Fruit fly (Drosophila melanogaster): ENCODE measurements around the gene CG32374.

Gene CG32374

dm6 chr3L:7510414-7511384 is 30.3 kb downstream of the CG32374 start, which contains the start of gene CG7546 (continued):
- TF ChIP-seq MTF-1 (GFP tag; optimal IDR thresholded peaks at IDR 0.05; ENCODE audit: borderline replicate concordance) (no peak), HmgD (GFP tag; optimal IDR thresholded peaks at IDR 0.05) (no peak), hth (optimal IDR thresholded peaks at IDR 0.05) (no peak), CG18262 (tag; optimal IDR thresholded peaks at IDR 0.05) (peak; percentile 39), Hmx (GFP tag; optimal IDR thresholded peaks at IDR 0.05) (no peak), Rfx (GFP tag; IDR thresholded peaks at IDR 0.05) (peak; percentile 49), CG6654 (GFP tag; optimal IDR thresholded peaks at IDR 0.05) (no peak), CG7839 (tag; optimal IDR thresholded peaks at IDR 0.05) (peak; percentile 50), run (tag; optimal IDR thresholded peaks at IDR 0.05) (no peak), tx (GFP tag; optimal IDR thresholded peaks at IDR 0.05) (no peak), prd (optimal IDR thresholded peaks at IDR 0.05) (no peak), prd (GFP tag; IDR thresholded peaks at IDR 0.05) (peak; percentile 52; the same call in 2 of the 3 replicates), Optix (GFP tag; IDR thresholded peaks at IDR 0.05) (no peak), Stat92E (GFP tag; optimal IDR thresholded peaks at IDR 0.05) (no peak), CG16779 (GFP tag; IDR thresholded peaks at IDR 0.05) (no peak), CG10979 (tag; optimal IDR thresholded peaks at IDR 0.05) (no peak), Nf-YB (GFP tag; optimal IDR thresholded peaks at IDR 0.05) (no peak), Mrtf (GFP tag; IDR thresholded peaks at IDR 0.05) (no peak), ato (GFP tag; IDR thresholded peaks at IDR 0.05; ENCODE audit: partially characterized antibody) (no peak), Sry-β (GFP tag; optimal IDR thresholded peaks at IDR 0.05) (peak; percentile 95), wek (GFP tag; optimal IDR thresholded peaks at IDR 0.05) (no peak), grau (tag; optimal IDR thresholded peaks at IDR 0.05) (peak; percentile 63), unpg (GFP tag; optimal IDR thresholded peaks at IDR 0.05) (no peak), Gug (GFP tag; IDR thresholded peaks at IDR 0.05) (peak; percentile 52; the same call in 1 of the 4 replicates), CG6254 (GFP tag; optimal IDR thresholded peaks at IDR 0.05) (no peak), danr (GFP tag; IDR thresholded peaks at IDR 0.05) (no peak), CoRest (tag; optimal IDR thresholded peaks at IDR 0.05) (peak; percentile 72), Ets65A (GFP tag) (peak; percentile 18), dmrt11E (tag; optimal IDR thresholded peaks at IDR 0.05) (peak; percentile 47), BtbVII (GFP tag; optimal IDR thresholded peaks at IDR 0.05) (no peak), row (GFP tag; IDR thresholded peaks at IDR 0.05) (peak; percentile 80), fd3F (GFP tag; optimal IDR thresholded peaks at IDR 0.05) (no peak), h (optimal IDR thresholded peaks at IDR 0.05) (no peak), sug (tag; optimal IDR thresholded peaks at IDR 0.05) (peak; percentile 48), gem (tag; optimal IDR thresholded peaks at IDR 0.05) (no peak), Ssrp (tag; optimal IDR thresholded peaks at IDR 0.05) (peak; percentile 38), Blimp-1 (GFP tag; optimal IDR thresholded peaks at IDR 0.05) (no peak), org-1 (GFP tag; optimal IDR thresholded peaks at IDR 0.05) (no peak), CG2116 (GFP tag; optimal IDR thresholded peaks at IDR 0.05) (peak; percentile 96), CG6765 (GFP tag; optimal IDR thresholded peaks at IDR 0.05) (no peak), Rx (GFP tag; IDR thresholded peaks at IDR 0.05) (no peak), p53 (GFP tag; optimal IDR thresholded peaks at IDR 0.05) (no peak), Hr3 (GFP tag; optimal IDR thresholded peaks at IDR 0.05) (peak; percentile 56), dan (GFP tag; IDR thresholded peaks at IDR 0.05) (no peak), vvl (GFP tag; IDR thresholded peaks at IDR 0.05) (no peak; the same call in 1 of the 2 replicates), Gsc (GFP tag; IDR thresholded peaks at IDR 0.05) (no peak), CG10274 (GFP tag; optimal IDR thresholded peaks at IDR 0.05) (no peak), HmgZ (tag; optimal IDR thresholded peaks at IDR 0.05) (no peak), cato (GFP tag; optimal IDR thresholded peaks at IDR 0.05; ENCODE audit: borderline replicate concordance) (no peak)

All from whole organism, embryonic.